Fruit fly (Drosophila melanogaster) Kc167 (cell line): ENCODE results near the gene CG43249.

ENCODE experiments used
- Sin3A ChIP-seq: fragments of >200 bp; optimal IDR thresholded peaks from 2 replicates; lab custom pipeline; 2018; ENCODE audit warnings: missing external identifiers
- h ChIP-seq: fragments of >200 bp; optimal IDR thresholded peaks from 3 replicates; lab custom pipeline; 2018; ENCODE audit warnings: missing external identifiers
- psq ChIP-seq: fragments of >200 bp; optimal IDR thresholded peaks from 2 replicates; lab custom pipeline; 2017; ENCODE audit warnings: missing external identifiers

DNA sequence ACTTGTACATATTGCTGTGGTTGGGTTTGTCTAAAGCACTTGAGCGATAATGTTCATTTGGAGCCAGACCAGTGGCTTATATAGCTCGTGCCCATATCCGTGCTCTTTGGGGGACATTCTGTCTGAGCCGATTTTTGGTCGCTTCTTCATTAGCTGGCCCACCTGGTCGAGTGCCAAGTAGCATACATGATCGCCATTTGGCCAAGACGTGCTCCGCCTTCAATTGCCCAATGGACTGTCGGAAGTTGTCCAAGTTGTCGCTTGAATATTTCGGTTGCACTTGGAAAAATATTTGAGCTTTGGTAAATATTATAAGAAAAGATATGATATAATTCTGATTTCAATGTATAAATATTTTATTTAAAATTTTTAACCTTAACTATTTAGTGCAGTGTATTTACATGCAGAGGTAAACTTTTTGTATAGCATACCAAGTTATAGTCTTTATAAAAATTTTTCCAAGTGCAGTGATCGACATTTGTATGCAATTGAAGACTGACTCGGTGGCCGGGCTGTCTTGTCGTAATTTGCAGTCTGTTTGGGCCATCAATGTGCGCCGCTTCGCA lies 18.7 kb upstream of the CG43249 start, which contains the start of gene CG13047:
- TF ChIP-seq psq (no peak), h (lab: Kevin White, UChicago) (no peak), Sin3A (lab: Kevin White, UChicago) (no peak)
